Worm (Caenorhabditis elegans) whole organism, L4 larva: ENCODE results near the gene R04E5.8.
A peak's percentile ranks its signal among the peaks of the same experiment; 100 is the strongest.

ENCODE experiments used
- F10B5.3 ChIP-seq: sonication (generic microtip); optimal IDR thresholded peaks from 2 replicates; lab custom pipeline; 2016; ENCODE audit warnings: mild to moderate bottlenecking, missing genetic modification characterization, missing compliant biosample characterization
- F44E2.7 ChIP-seq: fragments of 200-800 bp; sonication (Bioruptor generic); IDR thresholded peaks from 2 replicates; pipeline ENCODE4 v2.1.2; 2022; ENCODE audit warnings: missing genetic modification characterization, missing compliant biosample characterization
- R02D3.7 ChIP-seq: fragments of 150-350 bp; sonication (generic microtip); optimal IDR thresholded peaks from 3 replicates; lab custom pipeline; 2014; ENCODE audit warnings: missing biosample characterization, missing genetic modification characterization
- T26A8.4 ChIP-seq: fragments of 200-800 bp; sonication (Bioruptor generic); IDR thresholded peaks from 2 replicates; pipeline ENCODE4 v1.3.6; 2022; ENCODE audit warnings: missing genetic modification characterization, missing compliant biosample characterization
- Y5F2A.4 ChIP-seq: fragments of 200-800 bp; sonication (Bioruptor generic); optimal IDR thresholded peaks from 2 replicates; lab custom pipeline; 2018; ENCODE audit warnings: mild to moderate bottlenecking, missing genetic modification characterization, missing compliant biosample characterization
- Y75B8A.6 ChIP-seq: fragments of 200-800 bp; sonication (Bioruptor generic); IDR thresholded peaks from 2 replicates; pipeline ENCODE4 v1.3.6; 2022; ENCODE audit warnings: missing genetic modification reagents, missing genetic modification characterization, missing compliant biosample characterization
- ZK546.5 ChIP-seq, 2 experiments: sonication (generic microtip); optimal IDR thresholded peaks; 2 replicates each; lab custom pipeline; 2017; ENCODE audit warnings: missing biosample characterization in 2 of 2, missing genetic modification characterization in 2 of 2
- aha-1 ChIP-seq: fragments of 150-350 bp; peaks from one replicate; lab custom pipeline; 2014; ENCODE audit warnings: missing biosample characterization, missing genetic modification characterization
- aly-2 ChIP-seq: sonication (generic microtip); optimal IDR thresholded peaks from 2 replicates; lab custom pipeline; 2018; ENCODE audit warnings: missing biosample characterization, missing genetic modification characterization
- arid-1 ChIP-seq: fragments of 200-800 bp; sonication (Bioruptor generic); conservative IDR thresholded peaks from 2 replicates; pipeline ENCODE4 v1.3.6; 2022; ENCODE audit warnings: missing genetic modification reagents, missing genetic modification characterization, missing compliant biosample characterization
- attf-4 ChIP-seq: sonication (generic microtip); optimal IDR thresholded peaks from 3 replicates; lab custom pipeline; 2017; ENCODE audit warnings: missing biosample characterization, missing genetic modification characterization
- ceh-28 ChIP-seq: fragments of 150-350 bp; optimal IDR thresholded peaks from 2 replicates; lab custom pipeline; 2014; ENCODE audit warnings: missing biosample characterization, missing genetic modification reagents, missing genetic modification characterization
- ceh-32 ChIP-seq: sonication (generic microtip); optimal IDR thresholded peaks from 2 replicates; lab custom pipeline; 2016; ENCODE audit warnings: mild to moderate bottlenecking, missing genetic modification characterization, missing compliant biosample characterization; ENCODE audit not compliant: poor library complexity
- ceh-62 ChIP-seq: sonication (generic microtip); optimal IDR thresholded peaks from 2 replicates; lab custom pipeline; 2017; ENCODE audit warnings: missing biosample characterization, missing genetic modification characterization
- ces-1 ChIP-seq: fragments of 150-350 bp; sonication (generic microtip); optimal IDR thresholded peaks from 4 replicates; lab custom pipeline; 2014; ENCODE audit warnings: missing biosample characterization, missing genetic modification reagents, missing genetic modification characterization
- ctbp-1 ChIP-seq: fragments of 200-800 bp; sonication (Bioruptor generic); IDR thresholded peaks from 2 replicates; pipeline ENCODE4 v1.3.6; 2022; ENCODE audit warnings: missing genetic modification reagents, missing genetic modification characterization, missing compliant biosample characterization
- daf-12 ChIP-seq: fragments of 150-350 bp; optimal IDR thresholded peaks from 2 replicates; lab custom pipeline; 2014; ENCODE audit warnings: missing biosample characterization, missing genetic modification reagents, missing genetic modification characterization
- daf-16 ChIP-seq, 3 experiments: sonication (generic microtip); optimal IDR thresholded peaks; 2 replicates each; lab custom pipeline; 2016 to 2017; ENCODE audit warnings: missing genetic modification characterization in 3 of 3, missing genetic modification reagents in 3 of 3, mild to moderate bottlenecking in 2 of 3, missing compliant biosample characterization in 2 of 3, missing biosample characterization in 1 of 3, moderate library complexity in 1 of 3
- daf-19 ChIP-seq: fragments of 200-800 bp; sonication (Bioruptor generic); conservative IDR thresholded peaks from 2 replicates; pipeline ENCODE4 v1.3.6; 2022; ENCODE audit warnings: missing genetic modification characterization, missing compliant biosample characterization
- dmd-9 ChIP-seq: fragments of 200-800 bp; sonication (Bioruptor generic); IDR thresholded peaks from 2 replicates; pipeline ENCODE4 v1.3.6; 2022; ENCODE audit warnings: missing genetic modification reagents, missing genetic modification characterization, missing compliant biosample characterization
- dpl-1 ChIP-seq: fragments of 150-350 bp; optimal IDR thresholded peaks from 2 replicates; lab custom pipeline; 2014; ENCODE audit warnings: missing biosample characterization, missing genetic modification reagents, missing genetic modification characterization
- egl-27 ChIP-seq: sonication (generic microtip); optimal IDR thresholded peaks from 3 replicates; lab custom pipeline; 2017; ENCODE audit warnings: missing biosample characterization, missing genetic modification reagents, missing genetic modification characterization
- fkh-10 ChIP-seq: fragments of 150-350 bp; optimal IDR thresholded peaks from 2 replicates; lab custom pipeline; 2014; ENCODE audit warnings: missing biosample characterization, missing genetic modification reagents, missing genetic modification characterization
- hlh-30 ChIP-seq: sonication (generic microtip); optimal IDR thresholded peaks from 2 replicates; lab custom pipeline; 2017; ENCODE audit warnings: antibody characterized with exemption, mild to moderate bottlenecking, missing genetic modification characterization, missing compliant biosample characterization; ENCODE audit not compliant: insufficient read depth
- lim-7 ChIP-seq: fragments of 200-800 bp; sonication (Bioruptor generic); IDR thresholded peaks from 2 replicates; pipeline ENCODE4 v1.3.6; 2022; ENCODE audit warnings: missing genetic modification characterization, missing compliant biosample characterization
- lin-13 ChIP-seq: fragments of 150-350 bp; optimal IDR thresholded peaks from 2 replicates; lab custom pipeline; 2014; ENCODE audit warnings: missing biosample characterization, missing genetic modification reagents, missing genetic modification characterization
- lir-3 ChIP-seq: sonication (generic microtip); optimal IDR thresholded peaks from 2 replicates; lab custom pipeline; 2016; ENCODE audit warnings: mild to moderate bottlenecking, missing genetic modification characterization, missing compliant biosample characterization
- madf-5 ChIP-seq, 2 experiments: fragments of 200-800 bp; sonication (Bioruptor generic); IDR thresholded peaks; 2 replicates each; pipeline ENCODE4 v1.3.6; 2022; ENCODE audit warnings: missing compliant biosample characterization in 2 of 2, missing genetic modification characterization in 2 of 2
- mdl-1 ChIP-seq, 2 experiments: fragments of 150-350 bp in 1 of 2; sonication (generic microtip) in 1 of 2; optimal IDR thresholded peaks; 2 replicates each; lab custom pipeline; 2014 to 2017; ENCODE audit warnings: missing biosample characterization in 2 of 2, missing genetic modification characterization in 2 of 2
- mdt-29 ChIP-seq: fragments of 200-800 bp; sonication (Bioruptor generic); IDR thresholded peaks from 2 replicates; pipeline ENCODE4 v1.3.6; 2022; ENCODE audit warnings: missing genetic modification reagents, missing genetic modification characterization, missing compliant biosample characterization
- mep-1 ChIP-seq: fragments of 150-350 bp; sonication (generic microtip); optimal IDR thresholded peaks from 3 replicates; lab custom pipeline; 2014; ENCODE audit warnings: missing biosample characterization, missing genetic modification characterization
- mes-2 ChIP-seq: sonication (generic microtip); optimal IDR thresholded peaks from 2 replicates; lab custom pipeline; 2016; ENCODE audit warnings: missing genotype, mild to moderate bottlenecking, missing genetic modification characterization, missing compliant biosample characterization; ENCODE audit not compliant: poor library complexity, severe bottlenecking
- mxl-3 ChIP-seq: fragments of 200-800 bp; sonication (Bioruptor generic); optimal IDR thresholded peaks from 2 replicates; lab custom pipeline; 2018; ENCODE audit warnings: mild to moderate bottlenecking, missing genetic modification characterization, missing compliant biosample characterization
- nhr-111 ChIP-seq: fragments of 200-800 bp; sonication (Bioruptor generic); optimal IDR thresholded peaks from 2 replicates; lab custom pipeline; 2018; ENCODE audit warnings: mild to moderate bottlenecking, missing genetic modification characterization, missing compliant biosample characterization
- nhr-25 ChIP-seq: sonication (generic microtip); optimal IDR thresholded peaks from 2 replicates; lab custom pipeline; 2017; ENCODE audit warnings: missing genetic modification characterization, mild to moderate bottlenecking, missing compliant biosample characterization, antibody characterized with exemption, moderate library complexity, borderline replicate concordance; ENCODE audit not compliant: insufficient read depth
- nhr-28 ChIP-seq: fragments of 150-350 bp; optimal IDR thresholded peaks from 2 replicates; lab custom pipeline; 2014; ENCODE audit warnings: missing biosample characterization, missing genetic modification characterization
- pha-4 ChIP-seq, 2 experiments: fragments of 150-350 bp in 1 of 2; fragments of 200-800 bp in 1 of 2; sonication (Bioruptor generic) in 1 of 2; IDR thresholded peaks in 1 of 2; optimal IDR thresholded peaks in 1 of 2; 2 replicates each; pipeline versions ENCODE4 v1.3.6 to Lab custom; 2014 to 2022; ENCODE audit warnings: missing genetic modification characterization in 2 of 2, missing genetic modification reagents in 2 of 2, missing biosample characterization in 1 of 2, missing compliant biosample characterization in 1 of 2
- php-3 ChIP-seq: fragments of 200-800 bp; sonication (Bioruptor generic); IDR thresholded peaks from 2 replicates; pipeline ENCODE4 v1.3.6; 2022; ENCODE audit warnings: missing genetic modification reagents, missing genetic modification characterization, missing compliant biosample characterization
- rbr-2 ChIP-seq: sonication (generic microtip); optimal IDR thresholded peaks from 2 replicates; lab custom pipeline; 2016; ENCODE audit warnings: missing genotype, missing genetic modification characterization, missing compliant biosample characterization
- sdz-12 ChIP-seq: fragments of 200-800 bp; sonication (Bioruptor generic); optimal IDR thresholded peaks from 2 replicates; lab custom pipeline; 2018; ENCODE audit warnings: mild to moderate bottlenecking, missing genetic modification characterization, missing compliant biosample characterization
- skn-1 ChIP-seq: fragments of 150-350 bp; optimal IDR thresholded peaks from 2 replicates; lab custom pipeline; 2014; ENCODE audit warnings: missing biosample characterization, missing genetic modification characterization
- snpc-1.2 ChIP-seq: fragments of 200-800 bp; sonication (Bioruptor generic); IDR thresholded peaks from 2 replicates; pipeline ENCODE4 v1.3.6; 2022; ENCODE audit warnings: missing genetic modification reagents, missing genetic modification characterization, missing compliant biosample characterization
- snpc-4 ChIP-seq: fragments of 150-350 bp; optimal IDR thresholded peaks from 2 replicates; lab custom pipeline; 2014; ENCODE audit warnings: missing biosample characterization, missing genetic modification characterization
- spr-1 ChIP-seq: sonication (generic microtip); optimal IDR thresholded peaks from 2 replicates; lab custom pipeline; 2016; ENCODE audit warnings: mild to moderate bottlenecking, missing genetic modification characterization, missing compliant biosample characterization
- spr-3 ChIP-seq: fragments of 200-800 bp; sonication (Bioruptor generic); optimal IDR thresholded peaks from 2 replicates; lab custom pipeline; 2018; ENCODE audit warnings: mild to moderate bottlenecking, missing genetic modification characterization, missing compliant biosample characterization
- vab-7 ChIP-seq: fragments of 200-800 bp; sonication (Bioruptor generic); IDR thresholded peaks from 2 replicates; pipeline ENCODE4 v1.3.6; 2022; ENCODE audit warnings: missing genetic modification reagents, missing genetic modification characterization, missing compliant biosample characterization
- zfp-3 ChIP-seq: fragments of 200-800 bp; sonication (Bioruptor generic); conservative IDR thresholded peaks from 2 replicates; pipeline ENCODE4 v1.3.6; 2022; ENCODE audit warnings: missing genetic modification reagents, missing genetic modification characterization, missing compliant biosample characterization
- zip-11 ChIP-seq: fragments of 200-800 bp; sonication (Bioruptor generic); IDR thresholded peaks from 2 replicates; pipeline ENCODE4 v1.3.6; 2022; ENCODE audit warnings: missing genetic modification characterization, missing compliant biosample characterization
- zip-2 ChIP-seq: fragments of 150-350 bp; optimal IDR thresholded peaks from 2 replicates; lab custom pipeline; 2014; ENCODE audit warnings: missing biosample characterization, missing genetic modification characterization
- ztf-7 ChIP-seq: fragments of 150-350 bp; optimal IDR thresholded peaks from 2 replicates; lab custom pipeline; 2014; ENCODE audit warnings: missing biosample characterization, missing genetic modification characterization

The R04E5.8 gene

ce11 chrX:8838176-8838575 is 32.3 kb upstream of the R04E5.8 start (continued):
- TF ChIP-seq spr-3 (GFP tag; lab: Kevin White, UChicago), result no peak
- 0 out of 2 replicates have a peak, but pooled peaks have one; percentile 52 for TF ChIP-seq mdt-29 (GFP tag; lab: Robert Waterston, UW)
- no peak for TF ChIP-seq nhr-28
- TF ChIP-seq lin-13 (GFP tag; lab: Kevin White, UChicago), result peak; percentile 10
- TF ChIP-seq nhr-111 (GFP tag; lab: Kevin White, UChicago), result no peak
- TF ChIP-seq vab-7 (GFP tag; lab: Robert Waterston, UW), result peak; percentile 70; the same call in 1 of the 2 replicates
- no peak for TF ChIP-seq nhr-25 (tag; lab: Kevin White, UChicago)
- TF ChIP-seq Y75B8A.6 (GFP tag; lab: Robert Waterston, UW), result no peak
- TF ChIP-seq ceh-32, result no peak
- TF ChIP-seq hlh-30 (tag; lab: Kevin White, UChicago), result peak; percentile 15
- no peak for TF ChIP-seq egl-27 (tag; lab: Kevin White, UChicago)
- peak; percentile 91 for TF ChIP-seq lim-7
- no peak; the same call in none of the 2 replicates for TF ChIP-seq arid-1 (GFP tag; lab: Robert Waterston, UW)
- TF ChIP-seq aha-1 (tag; lab: Kevin White, UChicago), result peak; percentile 72
- no peak for TF ChIP-seq fkh-10 (GFP tag; lab: Kevin White, UChicago)
- no peak for TF ChIP-seq ZK546.5 (tag; optimal IDR thresholded peaks at IDR 0.05; lab: Kevin White, UChicago)
- TF ChIP-seq R02D3.7 (tag; lab: Kevin White, UChicago), result no peak
- TF ChIP-seq F44E2.7 (GFP tag; lab: Robert Waterston, UW), result no peak
- peak in 1 of 2 experiments; percentile 70 for TF ChIP-seq daf-16 (GFP tag; optimal IDR thresholded peaks at IDR 0.05; lab: Kevin White, UChicago)
- peak; percentile 15 for TF ChIP-seq daf-16 (tag; optimal IDR thresholded peaks at IDR 0.05; lab: Kevin White, UChicago)
- TF ChIP-seq daf-12 (tag; lab: Kevin White, UChicago), result no peak
- no peak for TF ChIP-seq dmd-9 (GFP tag; lab: Robert Waterston, UW)
- no peak for TF ChIP-seq zfp-3 (GFP tag; lab: Robert Waterston, UW)
- no peak for TF ChIP-seq mep-1 (tag; lab: Kevin White, UChicago)
- TF ChIP-seq lir-3 (tag; lab: Kevin White, UChicago), result no peak
- peak; percentile 54; the same call in 1 of the 2 replicates for TF ChIP-seq T26A8.4 (GFP tag; lab: Robert Waterston, UW)
- peak; percentile 10 for TF ChIP-seq dpl-1
- 0 out of 2 replicates have a peak, but pooled peaks have one; percentile 27 for TF ChIP-seq php-3 (GFP tag; lab: Robert Waterston, UW)
- TF ChIP-seq aly-2 (tag; lab: Kevin White, UChicago), result no peak
- no peak for TF ChIP-seq rbr-2
- TF ChIP-seq Y5F2A.4 (GFP tag; lab: Kevin White, UChicago), result no peak
- TF ChIP-seq sdz-12, result no peak
- TF ChIP-seq mxl-3, result peak; percentile 3
- TF ChIP-seq pha-4 (GFP tag; IDR thresholded peaks at IDR 0.05; lab: Robert Waterston, UW), result peak; percentile 79; the same call in 1 of the 2 replicates
- no peak for TF ChIP-seq pha-4 (tag; optimal IDR thresholded peaks at IDR 0.05; lab: Kevin White, UChicago)
- no peak for TF ChIP-seq snpc-4 (tag; lab: Kevin White, UChicago)
- no peak for TF ChIP-seq ces-1
- TF ChIP-seq ceh-28 (tag; lab: Kevin White, UChicago), result no peak
- no peak for TF ChIP-seq F10B5.3
- TF ChIP-seq ctbp-1, result 0 out of 2 replicates have a peak, but pooled peaks have one; percentile 32
- peak; percentile 12 for TF ChIP-seq zip-2 (tag; lab: Kevin White, UChicago)
- TF ChIP-seq ztf-7 (tag; lab: Kevin White, UChicago), result no peak
- no peak for TF ChIP-seq mes-2 (tag; lab: Kevin White, UChicago)
- TF ChIP-seq ceh-62, result no peak
- no peak for TF ChIP-seq snpc-1.2 (GFP tag; lab: Robert Waterston, UW)
- TF ChIP-seq daf-19 (GFP tag; lab: Robert Waterston, UW), result 0 out of 2 replicates have a peak, but pooled peaks have one; percentile 33
- no peak for TF ChIP-seq spr-1 (tag; lab: Kevin White, UChicago)
- TF ChIP-seq mdl-1 (tag; optimal IDR thresholded peaks at IDR 0.05; lab: Kevin White, UChicago), result no peak
- no peak for TF ChIP-seq skn-1 (tag; lab: Kevin White, UChicago)
- TF ChIP-seq attf-4, result no peak
- no peak for TF ChIP-seq madf-5 (GFP tag; IDR thresholded peaks at IDR 0.05; lab: Robert Waterston, UW)
- TF ChIP-seq zip-11 (GFP tag; lab: Robert Waterston, UW), result no peak
